Worm (Caenorhabditis elegans) whole organism, L1 larva: Measurements from ENCODE around the gene CD4.1.
A peak's percentile ranks its signal among the peaks of the same experiment; 100 is the strongest.

Experiments used
- ceh-82 ChIP-seq, 3 experiments: fragments of 150-350 bp in 1 of 3; sonication (generic microtip) in 2 of 3; optimal IDR thresholded peaks; 2 replicates each; lab custom pipeline; 2014 to 2017; ENCODE audit warnings: missing biosample characterization in 3 of 3, missing genetic modification characterization in 3 of 3
- dpl-1 ChIP-seq, 3 experiments: fragments of 150-350 bp in 2 of 3; sonication (generic microtip) in 1 of 3; optimal IDR thresholded peaks; 2 replicates each; lab custom pipeline; 2014 to 2017; ENCODE audit warnings: missing biosample characterization in 3 of 3, missing genetic modification characterization in 3 of 3, missing genetic modification reagents in 3 of 3
- fos-1 ChIP-seq: fragments of 150-350 bp; optimal IDR thresholded peaks from 2 replicates; lab custom pipeline; 2014; ENCODE audit warnings: missing biosample characterization, missing genetic modification characterization
- hlh-17 ChIP-seq: fragments of 200-800 bp; sonication (Bioruptor generic); optimal IDR thresholded peaks from 2 replicates; lab custom pipeline; 2018; ENCODE audit warnings: missing genetic modification characterization, mild to moderate bottlenecking, missing compliant biosample characterization, moderate library complexity, borderline replicate concordance
- irx-1 ChIP-seq: sonication (generic microtip); optimal IDR thresholded peaks from 2 replicates; lab custom pipeline; 2016; ENCODE audit warnings: missing genetic modification characterization, missing compliant biosample characterization
- lin-15B ChIP-seq: fragments of 150-350 bp; sonication (generic microtip); optimal IDR thresholded peaks from 3 replicates; lab custom pipeline; 2014; ENCODE audit warnings: missing biosample characterization, missing genetic modification characterization
- lin-35 ChIP-seq, 2 experiments: fragments of 150-350 bp; optimal IDR thresholded peaks; 2 replicates each; lab custom pipeline; 2014; ENCODE audit warnings: missing biosample characterization in 2 of 2, missing genetic modification characterization in 2 of 2, missing genetic modification reagents in 2 of 2
- mdl-1 ChIP-seq, 2 experiments: fragments of 150-350 bp; optimal IDR thresholded peaks; 2 replicates each; lab custom pipeline; 2014 to 2017; ENCODE audit warnings: missing biosample characterization in 2 of 2, missing genetic modification characterization in 2 of 2, inconsistent platforms in 1 of 2
- nhr-77 ChIP-seq: fragments of 150-350 bp; optimal IDR thresholded peaks from 2 replicates; lab custom pipeline; 2014; ENCODE audit warnings: missing biosample characterization, missing genetic modification characterization
- skn-1 ChIP-seq: fragments of 150-350 bp; optimal IDR thresholded peaks from 2 replicates; lab custom pipeline; 2014; ENCODE audit warnings: missing biosample characterization, missing genetic modification characterization

- TF ChIP-seq dpl-1 (GFP tag; optimal IDR thresholded peaks at IDR 0.05; lab: Kevin White, UChicago) = peak in 1 of 3 experiments; percentile 35
- peak in 1 of 2 experiments; percentile 67 for TF ChIP-seq lin-35 (GFP tag; optimal IDR thresholded peaks at IDR 0.05; lab: Kevin White, UChicago)
- TF ChIP-seq fos-1 = no peak
- no peak for TF ChIP-seq lin-15B
- no peak for TF ChIP-seq hlh-17 (GFP tag; lab: Kevin White, UChicago)
- no peak for TF ChIP-seq irx-1 (tag; lab: Kevin White, UChicago)
- peak; percentile 82 for TF ChIP-seq skn-1 (tag; lab: Kevin White, UChicago)
- peak; percentile 53 for TF ChIP-seq nhr-77 (tag; lab: Kevin White, UChicago)
- peak in 1 of 3 experiments; percentile 39 for TF ChIP-seq ceh-82 (tag; optimal IDR thresholded peaks at IDR 0.05; lab: Kevin White, UChicago)
- TF ChIP-seq mdl-1 (tag; optimal IDR thresholded peaks at IDR 0.05; lab: Kevin White, UChicago) = peak in 1 of 2 experiments; percentile 30
These were observed 30.3 kb upstream of the CD4.1 start for ce11 chrV:5576008-5576407.
